Fruit fly (Drosophila melanogaster) whole organism, embryonic: Measurements from ENCODE around the gene Bet1.

Experiments
- Abd-B ChIP-seq: fragments of 200-800 bp; sonication (Bioruptor generic); optimal IDR thresholded peaks from 2 replicates; lab custom pipeline; 2018; ENCODE audit warnings: missing biosample characterization, mild to moderate bottlenecking, missing genetic modification characterization, moderate library complexity
- CG10147 ChIP-seq: fragments of 200-800 bp; sonication (Bioruptor generic); optimal IDR thresholded peaks from 2 replicates; lab custom pipeline; 2019; ENCODE audit warnings: missing biosample characterization, mild to moderate bottlenecking, missing genetic modification characterization, moderate library complexity
- CG11093 ChIP-seq: fragments of 200-800 bp; sonication (Bioruptor generic); IDR thresholded peaks from 3 replicates; pipeline ENCODE4 v1.3.6; 2022; ENCODE audit warnings: missing biosample characterization, missing genetic modification characterization
- CG12155 ChIP-seq: fragments of 200-800 bp; sonication (Bioruptor generic); optimal IDR thresholded peaks from 3 replicates; lab custom pipeline; 2016; ENCODE audit warnings: missing biosample characterization, missing genetic modification characterization
- CG12236 ChIP-seq: fragments of 200-800 bp; sonication (Bioruptor generic); optimal IDR thresholded peaks from 2 replicates; lab custom pipeline; 2016; ENCODE audit warnings: missing biosample characterization, missing genetic modification characterization
- CG12659 ChIP-seq: fragments of 200-800 bp; sonication (Bioruptor generic); optimal IDR thresholded peaks from 3 replicates; lab custom pipeline; 2017; ENCODE audit warnings: mild to moderate bottlenecking, missing biosample characterization, missing genetic modification reagents, missing genetic modification characterization
- CG14014 ChIP-seq: fragments of 200-800 bp; sonication (Bioruptor generic); IDR thresholded peaks from 2 replicates; pipeline ENCODE4 v1.3.6; 2022; ENCODE audit warnings: missing biosample characterization, missing genetic modification characterization
- CG14667 ChIP-seq: fragments of 200-800 bp; sonication (Bioruptor generic); IDR thresholded peaks from 2 replicates; pipeline ENCODE4 v1.3.6; 2022; ENCODE audit warnings: missing biosample characterization, missing genetic modification characterization
- CG16779 ChIP-seq: fragments of 200-800 bp; sonication (Bioruptor generic); IDR thresholded peaks from 2 replicates; pipeline ENCODE4 v1.3.6; 2022; ENCODE audit warnings: missing biosample characterization, missing genetic modification characterization
- CG16815 ChIP-seq: fragments of 200-800 bp; sonication (Bioruptor generic); optimal IDR thresholded peaks from 3 replicates; lab custom pipeline; 2017; ENCODE audit warnings: missing biosample characterization, mild to moderate bottlenecking, missing genetic modification characterization
- CG17802 ChIP-seq: fragments of 200-800 bp; sonication (Bioruptor generic); optimal IDR thresholded peaks from 2 replicates; lab custom pipeline; 2018; ENCODE audit warnings: missing biosample characterization, mild to moderate bottlenecking, missing genetic modification characterization, moderate library complexity
- CG2129 ChIP-seq: fragments of 200-800 bp; sonication (Bioruptor generic); IDR thresholded peaks from 2 replicates; pipeline ENCODE4 v1.3.6; 2022; ENCODE audit warnings: missing biosample characterization, missing genetic modification characterization; ENCODE audit not compliant: partially characterized antibody
- CG34224 ChIP-seq: fragments of 200-800 bp; sonication (Bioruptor generic); IDR thresholded peaks from 3 replicates; pipeline ENCODE4 v1.3.6; 2022; ENCODE audit warnings: missing biosample characterization, missing genetic modification characterization; ENCODE audit not compliant: partially characterized antibody
- CG7271 ChIP-seq: fragments of 200-800 bp; sonication (Bioruptor generic); optimal IDR thresholded peaks from 2 replicates; lab custom pipeline; 2018; ENCODE audit warnings: missing biosample characterization, mild to moderate bottlenecking, missing genetic modification characterization, moderate library complexity
- CG9727 ChIP-seq: fragments of 200-800 bp; sonication (Bioruptor generic); optimal IDR thresholded peaks from 3 replicates; lab custom pipeline; 2017; ENCODE audit warnings: missing biosample characterization, mild to moderate bottlenecking, missing genetic modification characterization
- CG9817 ChIP-seq: fragments of 200-800 bp; sonication (Bioruptor generic); optimal IDR thresholded peaks from 2 replicates; lab custom pipeline; 2018; ENCODE audit warnings: missing biosample characterization, mild to moderate bottlenecking, missing genetic modification characterization, moderate library complexity
- CTCF ChIP-seq: fragments of 200-800 bp; sonication (Bioruptor generic); optimal IDR thresholded peaks from 2 replicates; lab custom pipeline; 2017; ENCODE audit warnings: missing biosample characterization, mild to moderate bottlenecking, missing genetic modification characterization, moderate library complexity
- Chrac-16 ChIP-seq: fragments of 200-800 bp; sonication (Bioruptor generic); optimal IDR thresholded peaks from 3 replicates; lab custom pipeline; 2016; ENCODE audit warnings: missing biosample characterization, missing genetic modification characterization
- CrebB ChIP-seq: fragments of 200-800 bp; sonication (Bioruptor generic); optimal IDR thresholded peaks from 3 replicates; lab custom pipeline; 2018; ENCODE audit warnings: missing biosample characterization, mild to moderate bottlenecking, missing genetic modification characterization
- Dad ChIP-seq: fragments of 200-800 bp; sonication (Bioruptor generic); optimal IDR thresholded peaks from 3 replicates; lab custom pipeline; 2016; ENCODE audit warnings: missing biosample characterization, missing genetic modification characterization
- Dbx ChIP-seq: fragments of 200-800 bp; sonication (Bioruptor generic); IDR thresholded peaks from 3 replicates; pipeline ENCODE4 v1.3.6; 2022; ENCODE audit warnings: missing biosample characterization, missing genetic modification characterization
- Dfd ChIP-seq, 2 experiments: fragments of >200 bp; optimal IDR thresholded peaks; 2 replicates each; lab custom pipeline; 2017; ENCODE audit warnings: missing biosample characterization in 2 of 2, missing genetic modification characterization in 2 of 2
- Doc3 ChIP-seq: fragments of 200-800 bp; sonication (Bioruptor generic); IDR thresholded peaks from 3 replicates; pipeline ENCODE4 v1.3.6; 2022; ENCODE audit warnings: missing biosample characterization, missing genetic modification characterization; ENCODE audit not compliant: partially characterized antibody
- Dp ChIP-seq: fragments of 200-800 bp; sonication (Bioruptor generic); optimal IDR thresholded peaks from 2 replicates; lab custom pipeline; 2018; ENCODE audit warnings: missing biosample characterization, mild to moderate bottlenecking, missing genetic modification characterization, moderate library complexity
- Gsc ChIP-seq: fragments of 200-800 bp; sonication (Bioruptor generic); IDR thresholded peaks from 2 replicates; pipeline ENCODE4 v1.3.6; 2022; ENCODE audit warnings: missing biosample characterization, missing genetic modification characterization
- HLH54F ChIP-seq: fragments of 200-800 bp; sonication (Bioruptor generic); optimal IDR thresholded peaks from 3 replicates; lab custom pipeline; 2016; ENCODE audit warnings: missing biosample characterization, missing genetic modification characterization
- Hey ChIP-seq: fragments of 200-800 bp; sonication (Bioruptor generic); optimal IDR thresholded peaks from 3 replicates; lab custom pipeline; 2018; ENCODE audit warnings: missing biosample characterization, mild to moderate bottlenecking, missing genetic modification characterization
- Hr78 ChIP-seq, 2 experiments: fragments of 200-800 bp in 1 of 2; fragments of >200 bp in 1 of 2; sonication (Bioruptor generic) in 1 of 2; optimal IDR thresholded peaks; 2 replicates each; lab custom pipeline; 2017 to 2019; ENCODE audit warnings: missing biosample characterization in 2 of 2, missing genetic modification characterization in 2 of 2, mild to moderate bottlenecking in 1 of 2, moderate library complexity in 1 of 2
- MTF-1 ChIP-seq: fragments of 200-800 bp; sonication (Bioruptor generic); optimal IDR thresholded peaks from 2 replicates; lab custom pipeline; 2018; ENCODE audit warnings: missing biosample characterization, mild to moderate bottlenecking, missing genetic modification characterization, borderline replicate concordance
- Oaz ChIP-seq: fragments of 200-800 bp; sonication (Bioruptor generic); IDR thresholded peaks from 2 replicates; pipeline ENCODE4 v1.3.6; 2022; ENCODE audit warnings: missing biosample characterization, missing genetic modification characterization
- Oli ChIP-seq: fragments of 200-800 bp; sonication (Bioruptor generic); optimal IDR thresholded peaks from 2 replicates; lab custom pipeline; 2018; ENCODE audit warnings: missing biosample characterization, mild to moderate bottlenecking, missing genetic modification characterization, moderate library complexity
- Stat92E ChIP-seq, 3 experiments: fragments of >200 bp in 2 of 3; fragments of 200-800 bp in 1 of 3; sonication (Bioruptor generic) in 1 of 3; optimal IDR thresholded peaks; 2 replicates each; lab custom pipeline; 2017 to 2019; ENCODE audit warnings: missing biosample characterization in 3 of 3, missing genetic modification characterization in 3 of 3, mild to moderate bottlenecking in 1 of 3, moderate library complexity in 1 of 3
- Trl ChIP-seq, 3 experiments: fragments of >200 bp in 2 of 3; fragments of 200-800 bp in 1 of 3; sonication (Bioruptor generic) in 1 of 3; optimal IDR thresholded peaks; 2 replicates in 1 of 3; 3 replicates in 2 of 3; lab custom pipeline; 2016 to 2017; ENCODE audit warnings: missing biosample characterization in 1 of 3, missing genetic modification characterization in 1 of 3
- Usf ChIP-seq: fragments of 200-800 bp; sonication (Bioruptor generic); optimal IDR thresholded peaks from 2 replicates; lab custom pipeline; 2017; ENCODE audit warnings: missing genotype, missing biosample characterization, missing genetic modification characterization
- aop ChIP-seq: fragments of 200-800 bp; sonication (Bioruptor generic); IDR thresholded peaks from 2 replicates; pipeline ENCODE4 v1.3.6; 2022; ENCODE audit warnings: missing biosample characterization, missing genetic modification characterization
- crol ChIP-seq: fragments of 200-800 bp; sonication (Bioruptor generic); IDR thresholded peaks from 2 replicates; pipeline ENCODE4 v1.3.6; 2022; ENCODE audit warnings: missing biosample characterization, missing genetic modification characterization
- disco-r ChIP-seq: fragments of 200-800 bp; sonication (Bioruptor generic); optimal IDR thresholded peaks from 2 replicates; lab custom pipeline; 2016; ENCODE audit warnings: missing biosample characterization, missing genetic modification characterization
- en ChIP-seq: fragments of 200-800 bp; sonication (Bioruptor generic); optimal IDR thresholded peaks from 2 replicates; lab custom pipeline; 2016; ENCODE audit warnings: missing biosample characterization, missing genetic modification characterization
- gt ChIP-seq: fragments of 200-800 bp; sonication (Bioruptor generic); IDR thresholded peaks from 2 replicates; pipeline ENCODE4 v1.3.6; 2022; ENCODE audit warnings: missing biosample characterization, missing genetic modification characterization
- her ChIP-seq: fragments of 200-800 bp; sonication (Bioruptor generic); optimal IDR thresholded peaks from 2 replicates; lab custom pipeline; 2016; ENCODE audit warnings: missing biosample characterization, missing genetic modification characterization
- hth ChIP-seq: fragments of >200 bp; optimal IDR thresholded peaks from 2 replicates; lab custom pipeline; 2017; ENCODE audit warnings: inconsistent platforms
- ind ChIP-seq: fragments of 200-800 bp; sonication (Bioruptor generic); optimal IDR thresholded peaks from 3 replicates; lab custom pipeline; 2016; ENCODE audit warnings: missing biosample characterization, missing genetic modification characterization
- ken ChIP-seq: fragments of 200-800 bp; sonication (Bioruptor generic); IDR thresholded peaks from 3 replicates; pipeline ENCODE4 v1.3.6; 2022; ENCODE audit warnings: missing biosample characterization, missing genetic modification characterization
- knrl ChIP-seq: fragments of 200-800 bp; sonication (Bioruptor generic); IDR thresholded peaks from 3 replicates; pipeline ENCODE4 v1.3.6; 2022; ENCODE audit warnings: missing biosample characterization, missing genetic modification characterization; ENCODE audit not compliant: partially characterized antibody
- lov ChIP-seq, 2 experiments: fragments of 200-800 bp in 1 of 2; fragments of >200 bp in 1 of 2; sonication (Bioruptor generic) in 1 of 2; IDR thresholded peaks in 1 of 2; optimal IDR thresholded peaks in 1 of 2; 2 replicates in 1 of 2; 3 replicates in 1 of 2; pipeline versions ENCODE4 v1.3.6 to Lab custom; 2017 to 2022; ENCODE audit warnings: missing biosample characterization in 1 of 2, missing genetic modification characterization in 1 of 2
- nerfin-2 ChIP-seq: fragments of 200-800 bp; sonication (Bioruptor generic); IDR thresholded peaks from 2 replicates; pipeline ENCODE4 v1.3.6; 2022; ENCODE audit warnings: missing biosample characterization, missing genetic modification characterization; ENCODE audit not compliant: partially characterized antibody
- org-1 ChIP-seq: fragments of 200-800 bp; sonication (Bioruptor generic); optimal IDR thresholded peaks from 2 replicates; lab custom pipeline; 2017; ENCODE audit warnings: missing biosample characterization, missing genetic modification characterization
- row ChIP-seq: fragments of 200-800 bp; sonication (Bioruptor generic); IDR thresholded peaks from 3 replicates; pipeline ENCODE4 v1.3.6; 2022; ENCODE audit warnings: missing biosample characterization, missing genetic modification characterization
- sens-2 ChIP-seq: fragments of 200-800 bp; sonication (Bioruptor generic); IDR thresholded peaks from 2 replicates; pipeline ENCODE4 v1.3.6; 2022; ENCODE audit warnings: missing biosample characterization, missing genetic modification characterization
- ttk ChIP-seq: fragments of 200-800 bp; sonication (Bioruptor generic); IDR thresholded peaks from 2 replicates; pipeline ENCODE4 v2.1.2; 2022; ENCODE audit warnings: missing biosample characterization, missing genetic modification characterization
- wdn ChIP-seq: fragments of 200-800 bp; sonication (Bioruptor generic); IDR thresholded peaks from 2 replicates; pipeline ENCODE4 v1.3.6; 2022; ENCODE audit warnings: missing biosample characterization, missing genetic modification characterization

The Bet1 gene

DNA sequence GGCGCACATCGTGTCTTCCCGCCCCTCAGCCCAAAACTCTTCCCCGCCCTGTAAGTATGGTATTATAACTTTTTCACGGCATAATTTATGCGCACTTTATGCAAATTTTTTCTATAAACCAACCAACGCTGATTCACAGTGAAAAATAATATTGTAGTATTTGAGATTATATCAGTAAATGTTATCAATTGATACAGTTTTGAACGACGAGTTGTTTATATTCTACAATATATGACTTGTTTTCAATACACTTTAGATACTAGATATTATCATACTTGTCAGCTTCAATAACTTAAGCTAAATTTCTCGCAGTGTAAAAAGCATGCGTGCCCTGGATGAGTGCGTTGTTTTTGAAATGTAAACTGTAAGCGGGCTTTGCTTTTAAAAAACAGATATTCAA lies 44.8 kb upstream of the Bet1 start (continued):
- TF ChIP-seq CTCF (no peak), Hr78 (GFP tag; optimal IDR thresholded peaks at IDR 0.05; lab: Kevin White, UChicago) (no peak), CG12155 (GFP tag; lab: Kevin White, UChicago) (peak; percentile 1), row (GFP tag; lab: Robert Waterston, UW) (peak; percentile 63; the same call in 2 of the 3 replicates), Oaz (GFP tag; lab: Robert Waterston, UW) (peak; percentile 22; the same call in 1 of the 2 replicates), MTF-1 (GFP tag; lab: Kevin White, UChicago) (peak; percentile 17), lov (optimal IDR thresholded peaks at IDR 0.05; lab: Kevin White, UChicago) (no peak), lov (GFP tag; IDR thresholded peaks at IDR 0.05; lab: Robert Waterston, UW) (no peak), org-1 (GFP tag; lab: Kevin White, UChicago) (no peak), Dad (GFP tag; lab: Kevin White, UChicago) (no peak), Trl (optimal IDR thresholded peaks at IDR 0.05; lab: Kevin White, UChicago) (no peak), Trl (GFP tag; optimal IDR thresholded peaks at IDR 0.05; lab: Kevin White, UChicago) (no peak), CG16779 (GFP tag; lab: Robert Waterston, UW) (no peak), disco-r (GFP tag; lab: Kevin White, UChicago) (no peak), CG34224 (GFP tag; lab: Robert Waterston, UW) (no peak), Doc3 (GFP tag; lab: Robert Waterston, UW) (no peak), CG14014 (peak; percentile 30; the same call in 1 of the 2 replicates), CG12659 (GFP tag; lab: Kevin White, UChicago) (peak; percentile 19), hth (lab: Kevin White, UChicago) (no peak), Hey (tag; lab: Kevin White, UChicago) (no peak), CG7271 (no peak), Chrac-16 (GFP tag; lab: Kevin White, UChicago) (no peak), HLH54F (GFP tag; lab: Kevin White, UChicago) (no peak), CG10147 (GFP tag; lab: Kevin White, UChicago) (peak; percentile 76), Usf (GFP tag; lab: Kevin White, UChicago) (no peak), Dfd (GFP tag; optimal IDR thresholded peaks at IDR 0.05; lab: Kevin White, UChicago) (no peak), CG16815 (GFP tag; lab: Kevin White, UChicago) (no peak), aop (GFP tag; lab: Robert Waterston, UW) (no peak), CG9817 (tag; lab: Kevin White, UChicago) (peak; percentile 53), ken (GFP tag; lab: Robert Waterston, UW) (0 out of 3 replicates have a peak, but pooled peaks have one; percentile 21), Abd-B (GFP tag; lab: Kevin White, UChicago) (peak; percentile 44), CG14667 (GFP tag; lab: Robert Waterston, UW) (no peak), en (GFP tag; lab: Kevin White, UChicago) (no peak), wdn (no peak), CG9727 (GFP tag; lab: Kevin White, UChicago) (peak; percentile 32), Dbx (peak; percentile 65; the same call in 2 of the 3 replicates), CG12236 (GFP tag; lab: Kevin White, UChicago) (no peak), nerfin-2 (GFP tag; lab: Robert Waterston, UW) (no peak), sens-2 (no peak), knrl (GFP tag; lab: Robert Waterston, UW) (no peak), gt (GFP tag; lab: Robert Waterston, UW) (no peak), Gsc (GFP tag; lab: Robert Waterston, UW) (no peak), CG17802 (tag; lab: Kevin White, UChicago) (no peak), CG11093 (GFP tag; lab: Robert Waterston, UW) (no peak), CG2129 (no peak), CrebB (tag; lab: Kevin White, UChicago) (no peak), ttk (GFP tag; lab: Robert Waterston, UW) (no peak), her (GFP tag; lab: Kevin White, UChicago) (no peak), Stat92E (GFP tag; optimal IDR thresholded peaks at IDR 0.05; lab: Kevin White, UChicago) (no peak), Dp (no peak), ind (GFP tag; lab: Kevin White, UChicago) (peak; percentile 40), crol (GFP tag; lab: Robert Waterston, UW) (no peak), Oli (tag; lab: Kevin White, UChicago) (peak; percentile 34)
